Worm (Caenorhabditis elegans): Measurements from ENCODE around the gene F56D6.12.

The F56D6.12 gene

DNA sequence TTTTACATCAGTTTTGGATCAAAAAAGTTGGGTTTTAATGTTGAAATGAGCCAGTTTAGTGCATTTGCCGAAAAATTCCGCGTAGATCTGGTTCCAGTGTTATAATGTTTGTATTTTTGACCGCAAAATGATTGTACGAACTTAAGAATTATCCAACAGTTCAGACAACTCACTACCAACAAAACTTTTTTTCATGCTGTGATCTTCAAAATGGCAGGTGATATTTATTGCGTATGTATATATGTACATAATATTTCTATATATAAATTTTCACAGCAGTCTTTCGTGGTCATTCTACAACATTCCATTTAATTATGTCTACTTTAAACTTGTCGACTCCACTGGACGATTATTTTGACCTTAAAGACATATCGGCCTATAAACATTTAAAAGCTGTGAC lies 7.4 kb downstream of the F56D6.12 start, which contains the start of gene srz-20:
srz-20 (plus strand) TSS at position 301 of the 400 bp plus-strand sequence.
- TF ChIP-seq bed-3 (GFP tag; optimal IDR thresholded peaks at IDR 0.05): no peak
- no peak for TF ChIP-seq drap-1 (GFP tag; optimal IDR thresholded peaks at IDR 0.05)
- no peak for TF ChIP-seq nhr-28 (tag; optimal IDR thresholded peaks at IDR 0.05)
- no peak for TF ChIP-seq nhr-76 (tag; optimal IDR thresholded peaks at IDR 0.05)
- no peak for TF ChIP-seq tbx-8 (GFP tag; optimal IDR thresholded peaks at IDR 0.05)
- TF ChIP-seq elt-1 (tag; optimal IDR thresholded peaks at IDR 0.05; ENCODE audit: borderline replicate concordance, insufficient read depth): no peak
- no peak for TF ChIP-seq ceh-83 (GFP tag; optimal IDR thresholded peaks at IDR 0.05)
- no peak for TF ChIP-seq sptf-1 (tag; optimal IDR thresholded peaks at IDR 0.05)
- no peak for TF ChIP-seq cnd-1 (tag; optimal IDR thresholded peaks at IDR 0.05)
- TF ChIP-seq mep-1 (tag; optimal IDR thresholded peaks at IDR 0.05): no peak
- TF ChIP-seq unc-62 (GFP tag; optimal IDR thresholded peaks at IDR 0.05): no peak
- TF ChIP-seq zip-8 (tag; optimal IDR thresholded peaks at IDR 0.05): no peak
- TF ChIP-seq M03D4.4 (tag; optimal IDR thresholded peaks at IDR 0.05): no peak
- no peak for TF ChIP-seq blmp-1 (tag; optimal IDR thresholded peaks at IDR 0.05)

DNA sequence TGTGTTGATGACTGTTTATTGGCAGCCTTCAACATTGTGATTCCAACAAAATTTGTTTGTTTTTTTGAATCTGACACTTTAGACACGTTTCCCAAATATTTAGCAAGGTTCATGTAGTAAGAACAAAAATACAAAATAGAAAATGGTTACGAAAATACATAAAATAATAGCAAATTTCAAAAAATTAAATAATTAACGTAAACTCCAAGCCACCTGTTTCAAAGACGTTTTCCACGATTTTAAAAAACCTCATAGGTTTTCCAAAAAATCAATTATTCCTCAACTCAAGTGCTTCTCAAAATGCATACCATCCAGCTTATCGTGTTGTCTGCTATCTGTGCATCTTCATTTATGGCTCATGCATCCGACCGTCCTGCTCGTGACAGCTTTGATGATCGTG lies 9.5 kb downstream of the F56D6.12 start, which contains the start of gene F56D6.14:
F56D6.14 (plus strand) TSS at position 301 of the 400 bp plus-strand sequence.
- TF ChIP-seq flh-1 (GFP tag; optimal IDR thresholded peaks at IDR 0.05) (no peak), blmp-1 (tag; optimal IDR thresholded peaks at IDR 0.05) (no peak), snpc-4 (tag; optimal IDR thresholded peaks at IDR 0.05) (no peak)

DNA sequence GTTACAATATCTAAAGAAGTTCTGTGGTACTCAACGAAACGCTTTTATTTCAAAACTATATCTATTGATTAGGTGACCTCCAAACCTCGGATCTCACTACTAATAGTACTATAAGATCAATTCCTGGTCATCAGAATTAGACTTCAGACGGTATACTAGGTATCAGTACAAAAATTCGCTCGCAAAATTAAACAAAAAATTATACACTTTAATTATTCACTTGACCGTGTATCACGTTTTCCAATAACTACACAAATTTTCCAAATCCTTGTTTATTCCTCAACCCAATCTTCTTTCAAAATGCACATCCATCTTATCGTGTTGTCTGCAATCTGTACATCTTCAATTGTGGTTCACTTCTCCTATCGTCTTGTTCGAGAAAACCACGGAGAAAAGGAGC lies 10.2 kb downstream of the F56D6.12 start, which contains the start of gene F56D6.23:
F56D6.23 (plus strand) TSS at position 301 of the 400 bp plus-strand sequence.
- no peak for TF ChIP-seq unc-120 (tag; optimal IDR thresholded peaks at IDR 0.05; ENCODE audit: poor library complexity, severe bottlenecking)
- TF ChIP-seq elt-1 (tag; optimal IDR thresholded peaks at IDR 0.05; ENCODE audit: borderline replicate concordance, insufficient read depth): no peak
- no peak for TF ChIP-seq nhr-12 (tag; optimal IDR thresholded peaks at IDR 0.05)
- TF ChIP-seq nhr-2 (tag; optimal IDR thresholded peaks at IDR 0.05): no peak
- TF ChIP-seq lin-13 (tag; optimal IDR thresholded peaks at IDR 0.05): no peak
- no peak for TF ChIP-seq sptf-1 (tag; optimal IDR thresholded peaks at IDR 0.05)
- TF ChIP-seq drap-1 (GFP tag; optimal IDR thresholded peaks at IDR 0.05): no peak
- no peak for TF ChIP-seq flh-1 (GFP tag; optimal IDR thresholded peaks at IDR 0.05)
- TF ChIP-seq mab-5 (tag; optimal IDR thresholded peaks at IDR 0.05): no peak
- TF ChIP-seq lsy-2 (tag; optimal IDR thresholded peaks at IDR 0.05): no peak
- TF ChIP-seq snpc-4 (tag; optimal IDR thresholded peaks at IDR 0.05): no peak
- no peak for TF ChIP-seq hlh-1 (tag; optimal IDR thresholded peaks at IDR 0.05)
- no peak for TF ChIP-seq unc-62 (GFP tag; optimal IDR thresholded peaks at IDR 0.05)
- no peak for TF ChIP-seq mls-2 (tag; optimal IDR thresholded peaks at IDR 0.05)
- no peak for TF ChIP-seq sem-2 (GFP tag; optimal IDR thresholded peaks at IDR 0.05)

DNA sequence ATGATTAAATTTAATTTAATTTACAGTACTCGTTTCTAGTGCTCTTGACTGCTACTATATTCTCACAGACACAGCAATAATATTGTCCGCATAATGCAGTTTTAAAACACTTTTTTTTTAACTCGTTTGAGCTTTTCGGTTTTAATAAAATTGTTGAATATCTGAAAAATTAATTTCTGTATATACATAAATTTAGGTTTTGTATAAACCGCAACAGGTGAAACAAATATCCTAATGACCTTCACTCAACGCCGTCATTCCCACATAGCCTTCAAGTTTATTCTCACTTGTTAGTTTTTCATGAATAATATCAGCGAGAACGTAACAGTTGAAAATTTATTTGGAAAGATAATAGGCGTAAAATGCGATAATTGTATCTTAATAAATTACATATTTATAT lies 11.6 kb downstream of the F56D6.12 start, which contains the start of gene srz-19:
srz-19 (plus strand) TSS at position 301 of the 400 bp plus-strand sequence.
- no peak for TF ChIP-seq nhr-76 (tag; optimal IDR thresholded peaks at IDR 0.05)
- TF ChIP-seq ceh-39 (tag; optimal IDR thresholded peaks at IDR 0.05): no peak
- no peak for TF ChIP-seq ham-2 (GFP tag; optimal IDR thresholded peaks at IDR 0.05)
- TF ChIP-seq ztf-11 (tag; optimal IDR thresholded peaks at IDR 0.05): no peak
- TF ChIP-seq nhr-2 (tag; optimal IDR thresholded peaks at IDR 0.05): no peak
- TF ChIP-seq ces-1 (GFP tag; optimal IDR thresholded peaks at IDR 0.05): no peak
- TF ChIP-seq sptf-1 (tag; optimal IDR thresholded peaks at IDR 0.05): no peak
- TF ChIP-seq unc-39 (tag; optimal IDR thresholded peaks at IDR 0.05): no peak
- no peak for TF ChIP-seq ceh-83 (GFP tag; optimal IDR thresholded peaks at IDR 0.05)
- no peak for TF ChIP-seq blmp-1 (tag; optimal IDR thresholded peaks at IDR 0.05)
- TF ChIP-seq hlh-1 (tag; optimal IDR thresholded peaks at IDR 0.05): no peak
- no peak for TF ChIP-seq tbx-8 (GFP tag; optimal IDR thresholded peaks at IDR 0.05)
- no peak for TF ChIP-seq nhr-12 (tag; optimal IDR thresholded peaks at IDR 0.05)
- no peak for TF ChIP-seq lin-32 (GFP tag; optimal IDR thresholded peaks at IDR 0.05)
- no peak for TF ChIP-seq unc-62 (GFP tag; optimal IDR thresholded peaks at IDR 0.05)
- TF ChIP-seq mls-2 (tag; optimal IDR thresholded peaks at IDR 0.05): no peak
- TF ChIP-seq mab-5 (tag; optimal IDR thresholded peaks at IDR 0.05): no peak
- TF ChIP-seq mep-1 (tag; optimal IDR thresholded peaks at IDR 0.05): no peak

DNA sequence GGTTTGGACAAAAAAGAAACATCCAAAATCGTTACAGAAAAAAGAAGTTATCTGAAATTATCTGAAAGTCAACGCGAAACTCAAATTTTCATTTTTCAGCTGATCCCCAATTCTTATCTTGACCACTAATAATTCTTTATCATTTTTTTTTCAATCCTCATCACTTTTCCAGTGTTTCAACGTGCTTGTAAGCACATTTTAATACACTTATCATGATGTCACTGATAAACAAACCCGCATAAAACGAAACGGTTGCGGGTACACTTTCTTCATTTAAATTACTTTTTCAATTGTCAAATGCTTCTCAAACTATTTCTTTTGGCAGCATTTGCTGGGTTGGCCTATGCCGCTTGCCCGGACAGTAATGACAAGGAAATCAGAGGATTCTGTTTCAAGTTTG lies 14.0 kb downstream of the F56D6.12 start, which contains the start of gene clec-67:
clec-67 (plus strand) TSS at position 268 of the 400 bp plus-strand sequence.
- no peak for TF ChIP-seq nhr-28 (tag; optimal IDR thresholded peaks at IDR 0.05)

Measured in whole organism, mixed stage, embryonic.